Worm (Caenorhabditis elegans) whole organism, L1 larva: ENCODE measurements around the gene nhr-12.

Source experiments
- C04F5.9 ChIP-seq: sonication (generic microtip); optimal IDR thresholded peaks from 2 replicates; lab custom pipeline; 2016; ENCODE audit warnings: missing genetic modification characterization, missing compliant biosample characterization
- C34B4.2 ChIP-seq: sonication (generic microtip); optimal IDR thresholded peaks from 2 replicates; lab custom pipeline; 2017; ENCODE audit warnings: mild to moderate bottlenecking, missing genetic modification characterization, missing compliant biosample characterization
- ama-1 ChIP-seq: fragments of 150-350 bp; optimal IDR thresholded peaks from 2 replicates; lab custom pipeline; 2014
- blmp-1 ChIP-seq: fragments of 150-350 bp; optimal IDR thresholded peaks from 2 replicates; lab custom pipeline; 2014; ENCODE audit warnings: missing biosample characterization, missing genetic modification characterization
- ceh-82 ChIP-seq, 3 experiments: fragments of 150-350 bp in 1 of 3; sonication (generic microtip) in 2 of 3; optimal IDR thresholded peaks; 2 replicates each; lab custom pipeline; 2014 to 2017; ENCODE audit warnings: missing biosample characterization in 3 of 3, missing genetic modification characterization in 3 of 3
- ceh-90 ChIP-seq: sonication (generic microtip); optimal IDR thresholded peaks from 2 replicates; lab custom pipeline; 2016; ENCODE audit warnings: missing genetic modification characterization, missing compliant biosample characterization
- dpl-1 ChIP-seq, 3 experiments: fragments of 150-350 bp in 2 of 3; sonication (generic microtip) in 1 of 3; optimal IDR thresholded peaks; 2 replicates each; lab custom pipeline; 2014 to 2017; ENCODE audit warnings: missing biosample characterization in 3 of 3, missing genetic modification characterization in 3 of 3, missing genetic modification reagents in 3 of 3
- efl-3 ChIP-seq: fragments of 200-800 bp; sonication (Bioruptor generic); optimal IDR thresholded peaks from 2 replicates; lab custom pipeline; 2018; ENCODE audit warnings: mild to moderate bottlenecking, missing genetic modification characterization, missing compliant biosample characterization
- fkh-10 ChIP-seq: sonication (generic microtip); optimal IDR thresholded peaks from 2 replicates; lab custom pipeline; 2017; ENCODE audit warnings: missing biosample characterization, missing genetic modification reagents, missing genetic modification characterization
- fkh-8 ChIP-seq: sonication (generic microtip); optimal IDR thresholded peaks from 2 replicates; lab custom pipeline; 2016; ENCODE audit warnings: mild to moderate bottlenecking, missing genetic modification characterization, missing compliant biosample characterization
- fos-1 ChIP-seq: fragments of 150-350 bp; optimal IDR thresholded peaks from 2 replicates; lab custom pipeline; 2014; ENCODE audit warnings: missing biosample characterization, missing genetic modification characterization
- grh-1 ChIP-seq: fragments of 200-800 bp; sonication (Bioruptor generic); IDR thresholded peaks from 2 replicates; pipeline ENCODE4 v1.3.6; 2022; ENCODE audit warnings: missing genetic modification reagents, missing genetic modification characterization, missing compliant biosample characterization
- hlh-17 ChIP-seq: fragments of 200-800 bp; sonication (Bioruptor generic); optimal IDR thresholded peaks from 2 replicates; lab custom pipeline; 2018; ENCODE audit warnings: missing genetic modification characterization, mild to moderate bottlenecking, missing compliant biosample characterization, moderate library complexity, borderline replicate concordance
- hlh-4 ChIP-seq: sonication (generic microtip); optimal IDR thresholded peaks from 2 replicates; lab custom pipeline; 2016; ENCODE audit warnings: mild to moderate bottlenecking, missing genetic modification characterization, missing compliant biosample characterization
- hpl-2 ChIP-seq: fragments of 150-350 bp; optimal IDR thresholded peaks from 2 replicates; lab custom pipeline; 2014; ENCODE audit warnings: missing biosample characterization, missing genetic modification reagents, missing genetic modification characterization
- irx-1 ChIP-seq: sonication (generic microtip); optimal IDR thresholded peaks from 2 replicates; lab custom pipeline; 2016; ENCODE audit warnings: missing genetic modification characterization, missing compliant biosample characterization
- isw-1 ChIP-seq: fragments of 200-800 bp; sonication (Bioruptor generic); IDR thresholded peaks from 2 replicates; pipeline ENCODE4 v1.3.6; 2022; ENCODE audit warnings: missing genetic modification characterization, missing compliant biosample characterization
- jun-1 ChIP-seq: fragments of 150-350 bp; optimal IDR thresholded peaks from 2 replicates; lab custom pipeline; 2014; ENCODE audit warnings: missing biosample characterization, missing genetic modification reagents, missing genetic modification characterization
- lin-14 ChIP-seq: fragments of 200-800 bp; sonication (Bioruptor generic); optimal IDR thresholded peaks from 2 replicates; lab custom pipeline; 2018; ENCODE audit warnings: mild to moderate bottlenecking, missing genetic modification characterization, moderate library complexity, missing compliant biosample characterization
- lin-35 ChIP-seq, 2 experiments: fragments of 150-350 bp; optimal IDR thresholded peaks; 2 replicates each; lab custom pipeline; 2014; ENCODE audit warnings: missing biosample characterization in 2 of 2, missing genetic modification characterization in 2 of 2, missing genetic modification reagents in 2 of 2
- lin-39 ChIP-seq: fragments of 150-350 bp; optimal IDR thresholded peaks from 2 replicates; lab custom pipeline; 2014; ENCODE audit warnings: missing biosample characterization, missing genetic modification reagents, missing genetic modification characterization
- lir-3 ChIP-seq: sonication (generic microtip); optimal IDR thresholded peaks from 2 replicates; lab custom pipeline; 2016; ENCODE audit warnings: mild to moderate bottlenecking, missing genetic modification characterization, moderate library complexity, missing compliant biosample characterization; ENCODE audit not compliant: poor library complexity
- mdl-1 ChIP-seq, 2 experiments: fragments of 150-350 bp; optimal IDR thresholded peaks; 2 replicates each; lab custom pipeline; 2014 to 2017; ENCODE audit warnings: missing biosample characterization in 2 of 2, missing genetic modification characterization in 2 of 2, inconsistent platforms in 1 of 2
- mef-2 ChIP-seq: fragments of 150-350 bp; optimal IDR thresholded peaks from 2 replicates; lab custom pipeline; 2014; ENCODE audit warnings: missing biosample characterization, missing genetic modification characterization
- nhr-11 ChIP-seq: fragments of 150-350 bp; optimal IDR thresholded peaks from 2 replicates; lab custom pipeline; 2014; ENCODE audit warnings: missing biosample characterization, missing genetic modification characterization
- nhr-12 ChIP-seq: sonication (generic microtip); optimal IDR thresholded peaks from 2 replicates; lab custom pipeline; 2017; ENCODE audit warnings: missing biosample characterization, missing genetic modification characterization
- nhr-19 ChIP-seq: fragments of 200-800 bp; sonication (Bioruptor generic); conservative IDR thresholded peaks from 2 replicates; pipeline ENCODE4 v1.3.6; 2022; ENCODE audit warnings: missing genetic modification characterization, missing compliant biosample characterization
- nhr-20 ChIP-seq: sonication (generic microtip); optimal IDR thresholded peaks from 2 replicates; lab custom pipeline; 2016; ENCODE audit warnings: mild to moderate bottlenecking, missing genetic modification characterization, missing compliant biosample characterization
- nhr-237 ChIP-seq: fragments of 150-350 bp; optimal IDR thresholded peaks from 2 replicates; lab custom pipeline; 2014; ENCODE audit warnings: missing biosample characterization, missing genetic modification characterization
- nhr-28 ChIP-seq: fragments of 150-350 bp; optimal IDR thresholded peaks from 2 replicates; lab custom pipeline; 2014; ENCODE audit warnings: missing biosample characterization, missing genetic modification characterization
- nhr-77 ChIP-seq: fragments of 150-350 bp; optimal IDR thresholded peaks from 2 replicates; lab custom pipeline; 2014; ENCODE audit warnings: missing biosample characterization, missing genetic modification characterization
- nhr-85 ChIP-seq: sonication (generic microtip); peaks from one replicate; lab custom pipeline; 2016; ENCODE audit warnings: missing genetic modification characterization, inconsistent platforms, missing compliant biosample characterization
- nhr-90 ChIP-seq: sonication (generic microtip); optimal IDR thresholded peaks from 2 replicates; lab custom pipeline; 2016; ENCODE audit warnings: mild to moderate bottlenecking, missing genetic modification characterization, missing compliant biosample characterization; ENCODE audit not compliant: poor library complexity
- pag-3 ChIP-seq: sonication (generic microtip); optimal IDR thresholded peaks from 2 replicates; lab custom pipeline; 2017; ENCODE audit warnings: missing genetic modification characterization, mild to moderate bottlenecking, missing compliant biosample characterization, antibody characterized with exemption, borderline replicate concordance; ENCODE audit not compliant: insufficient read depth
- rnt-1 ChIP-seq: sonication (generic microtip); optimal IDR thresholded peaks from 2 replicates; lab custom pipeline; 2016; ENCODE audit warnings: mild to moderate bottlenecking, missing genetic modification characterization, moderate library complexity, missing compliant biosample characterization
- skn-1 ChIP-seq: fragments of 150-350 bp; optimal IDR thresholded peaks from 2 replicates; lab custom pipeline; 2014; ENCODE audit warnings: missing biosample characterization, missing genetic modification characterization
- snpc-4 ChIP-seq: fragments of 150-350 bp; optimal IDR thresholded peaks from 2 replicates; lab custom pipeline; 2014; ENCODE audit warnings: missing biosample characterization, missing genetic modification characterization
- sox-4 ChIP-seq: sonication (generic microtip); optimal IDR thresholded peaks from 2 replicates; lab custom pipeline; 2016; ENCODE audit warnings: missing genetic modification characterization, missing compliant biosample characterization
- sptf-1 ChIP-seq: fragments of 150-350 bp; optimal IDR thresholded peaks from 2 replicates; lab custom pipeline; 2014; ENCODE audit warnings: missing biosample characterization, missing genetic modification characterization
- sup-37 ChIP-seq: fragments of 200-800 bp; sonication (Bioruptor generic); optimal IDR thresholded peaks from 2 replicates; lab custom pipeline; 2018; ENCODE audit warnings: mild to moderate bottlenecking, missing genetic modification characterization, missing compliant biosample characterization
- tbx-2 ChIP-seq: sonication (generic microtip); optimal IDR thresholded peaks from 2 replicates; lab custom pipeline; 2016; ENCODE audit warnings: missing genetic modification characterization, missing compliant biosample characterization
- tlp-1 ChIP-seq: fragments of 150-350 bp; optimal IDR thresholded peaks from 2 replicates; lab custom pipeline; 2014; ENCODE audit warnings: missing biosample characterization, missing genetic modification characterization
- unc-86 ChIP-seq: sonication (generic microtip); optimal IDR thresholded peaks from 2 replicates; lab custom pipeline; 2016; ENCODE audit warnings: missing genetic modification characterization, missing compliant biosample characterization
- unc-98 ChIP-seq: fragments of 200-800 bp; sonication (Bioruptor generic); IDR thresholded peaks from 2 replicates; pipeline ENCODE4 v1.3.6; 2022; ENCODE audit warnings: missing genetic modification characterization, missing compliant biosample characterization
- vab-15 ChIP-seq: sonication (generic microtip); optimal IDR thresholded peaks from 2 replicates; lab custom pipeline; 2017; ENCODE audit warnings: missing genotype, mild to moderate bottlenecking, missing genetic modification characterization, missing compliant biosample characterization
- zip-4 ChIP-seq: fragments of 200-800 bp; sonication (Bioruptor generic); optimal IDR thresholded peaks from 2 replicates; lab custom pipeline; 2018; ENCODE audit warnings: mild to moderate bottlenecking, missing genetic modification characterization, moderate library complexity, missing compliant biosample characterization
- ztf-11 ChIP-seq, 2 experiments: sonication (generic microtip); optimal IDR thresholded peaks; 2 replicates each; lab custom pipeline; 2016 to 2017; ENCODE audit warnings: missing genetic modification characterization in 2 of 2, missing biosample characterization in 1 of 2, missing compliant biosample characterization in 1 of 2
- ztf-4 ChIP-seq: fragments of 150-350 bp; optimal IDR thresholded peaks from 2 replicates; lab custom pipeline; 2014; ENCODE audit warnings: missing biosample characterization, missing genetic modification characterization

nhr-12 gene

DNA sequence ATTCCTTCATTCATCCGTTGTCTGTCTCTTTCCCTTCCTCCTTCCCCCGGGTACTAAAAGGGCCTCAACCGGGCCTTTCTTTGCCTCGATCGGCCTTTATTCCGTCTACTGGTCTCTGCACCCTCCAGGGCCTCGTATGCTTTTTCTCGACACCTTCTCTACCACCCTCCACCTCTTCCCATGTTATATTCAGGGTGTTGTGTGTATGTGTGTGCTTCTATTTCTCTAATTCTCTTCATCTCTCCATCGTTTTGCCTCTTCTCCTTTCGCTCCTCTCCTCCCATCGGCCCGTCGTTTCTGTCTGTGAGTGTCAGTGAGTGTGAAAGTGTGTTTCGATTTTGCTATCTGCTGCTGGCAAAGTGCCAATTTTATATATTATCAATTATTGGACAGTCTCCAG lies 44.0 kb downstream of the nhr-12 start (continued):
- no peak for TF ChIP-seq sup-37 (GFP tag; lab: Kevin White, UChicago)
- no peak for TF ChIP-seq C04F5.9 (tag; lab: Kevin White, UChicago)
- TF ChIP-seq fkh-8 (tag; lab: Kevin White, UChicago): peak; percentile 31
- no peak; the same call in 1 of the 2 replicates for TF ChIP-seq isw-1 (GFP tag; lab: Robert Waterston, UW)
- TF ChIP-seq nhr-85 (tag; lab: Kevin White, UChicago): peak; percentile 73
- peak; percentile 66 for TF ChIP-seq tbx-2 (tag; lab: Kevin White, UChicago)
- no peak for TF ChIP-seq ceh-90
- TF ChIP-seq rnt-1: peak; percentile 45
- peak; percentile 79 for TF ChIP-seq lin-14
- TF ChIP-seq efl-3: no peak
- TF ChIP-seq nhr-77 (tag; lab: Kevin White, UChicago): peak; percentile 61
- no peak for TF ChIP-seq vab-15
- TF ChIP-seq hlh-17: no peak
- TF ChIP-seq unc-86 (tag; lab: Kevin White, UChicago): peak; percentile 28
- TF ChIP-seq irx-1 (tag; lab: Kevin White, UChicago): peak; percentile 1
- no peak for TF ChIP-seq hpl-2 (GFP tag; lab: Kevin White, UChicago)
- peak; percentile 61 to 64 for TF ChIP-seq lin-35 (GFP tag; optimal IDR thresholded peaks at IDR 0.05; lab: Kevin White, UChicago)
- TF ChIP-seq fos-1 (tag; lab: Kevin White, UChicago): peak; percentile 51
- peak; percentile 56 to 61 (median 57) for TF ChIP-seq ceh-82 (tag; optimal IDR thresholded peaks at IDR 0.05; lab: Kevin White, UChicago)
- peak; percentile 68 for TF ChIP-seq nhr-90 (tag; lab: Kevin White, UChicago)
- no peak for TF ChIP-seq nhr-12
- no peak for TF ChIP-seq fkh-10 (GFP tag; lab: Kevin White, UChicago)
- TF ChIP-seq tlp-1: no peak
- TF ChIP-seq skn-1 (tag; lab: Kevin White, UChicago): no peak
- TF ChIP-seq hlh-4 (tag; lab: Kevin White, UChicago): no peak
- no peak for TF ChIP-seq sptf-1 (tag; lab: Kevin White, UChicago)
- no peak for TF ChIP-seq sox-4 (tag; lab: Kevin White, UChicago)
- TF ChIP-seq ama-1 (lab: Kevin White, UChicago): no peak
- no peak for TF ChIP-seq snpc-4 (tag; lab: Kevin White, UChicago)
- TF ChIP-seq lir-3 (tag; lab: Kevin White, UChicago): no peak
- TF ChIP-seq ztf-11 (tag; optimal IDR thresholded peaks at IDR 0.05; lab: Kevin White, UChicago): peak in 1 of 2 experiments; percentile 7
- no peak for TF ChIP-seq zip-4 (GFP tag; lab: Kevin White, UChicago)
- no peak for TF ChIP-seq lin-39 (tag; lab: Kevin White, UChicago)
- TF ChIP-seq jun-1 (tag; lab: Kevin White, UChicago): peak; percentile 70
- TF ChIP-seq pag-3 (tag; lab: Kevin White, UChicago): no peak
- TF ChIP-seq ztf-4: peak; percentile 63
- no peak for TF ChIP-seq unc-98 (GFP tag; lab: Robert Waterston, UW)
- TF ChIP-seq dpl-1 (GFP tag; optimal IDR thresholded peaks at IDR 0.05; lab: Kevin White, UChicago): peak; percentile 4 to 30 (median 7)
- no peak for TF ChIP-seq nhr-237 (tag; lab: Kevin White, UChicago)
- peak; percentile 91 for TF ChIP-seq blmp-1 (tag; lab: Kevin White, UChicago)

DNA sequence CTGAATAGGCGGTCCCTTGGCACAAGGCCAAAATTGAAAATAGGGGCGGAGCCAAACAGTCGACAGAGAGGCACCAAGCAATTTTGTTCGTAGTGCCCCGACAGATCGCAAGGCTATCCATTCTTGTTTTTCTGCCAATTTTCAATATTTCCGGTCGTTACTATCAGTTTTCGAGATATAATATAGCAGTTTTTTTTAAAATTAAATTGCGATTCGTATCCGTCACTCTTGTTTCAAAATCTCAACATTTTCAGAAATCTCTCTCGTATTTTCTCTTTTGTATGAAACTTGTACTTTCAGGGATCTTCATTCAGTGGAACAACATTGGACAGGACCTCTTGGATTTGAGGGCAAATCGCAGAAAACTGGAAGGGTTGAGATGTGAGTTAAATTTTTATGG lies 46.8 kb downstream of the nhr-12 start, which contains the start of gene F57A8.1:
TSS of gene F57A8.1 (plus strand) at position 301 of the 400 bp plus-strand sequence.
- TF ChIP-seq nhr-11 (tag; lab: Kevin White, UChicago): no peak
- TF ChIP-seq grh-1: no peak
- no peak for TF ChIP-seq nhr-77 (tag; lab: Kevin White, UChicago)
- no peak for TF ChIP-seq C04F5.9 (tag; lab: Kevin White, UChicago)
- no peak for TF ChIP-seq C34B4.2 (tag; lab: Kevin White, UChicago)
- TF ChIP-seq nhr-90 (tag; lab: Kevin White, UChicago): no peak
- TF ChIP-seq nhr-19 (GFP tag; lab: Robert Waterston, UW): no peak
- TF ChIP-seq nhr-20 (tag; lab: Kevin White, UChicago): no peak
- TF ChIP-seq efl-3: no peak
- no peak for TF ChIP-seq nhr-28 (tag; lab: Kevin White, UChicago)
- no peak for TF ChIP-seq mef-2
- TF ChIP-seq ceh-90: no peak
- no peak for TF ChIP-seq mdl-1 (tag; optimal IDR thresholded peaks at IDR 0.05; lab: Kevin White, UChicago)
- TF ChIP-seq unc-86 (tag; lab: Kevin White, UChicago): no peak
- TF ChIP-seq sox-4 (tag; lab: Kevin White, UChicago): no peak
- TF ChIP-seq ztf-11 (tag; optimal IDR thresholded peaks at IDR 0.05; lab: Kevin White, UChicago): no peak
- TF ChIP-seq dpl-1 (GFP tag; optimal IDR thresholded peaks at IDR 0.05; lab: Kevin White, UChicago): no peak
